Worm (Caenorhabditis elegans) whole organism, late embryonic: ENCODE results near the gene aexr-3.
A peak's percentile ranks its signal among the peaks of the same experiment; 100 is the strongest.

ENCODE experiments used
- C08G9.2 ChIP-seq: sonication (generic microtip); optimal IDR thresholded peaks from 2 replicates; lab custom pipeline; 2016; ENCODE audit warnings: mild to moderate bottlenecking, missing genetic modification characterization, moderate library complexity, missing compliant biosample characterization
- F13H6.1 ChIP-seq: sonication (generic microtip); optimal IDR thresholded peaks from 2 replicates; lab custom pipeline; 2016; ENCODE audit warnings: missing genetic modification characterization, missing compliant biosample characterization
- K02D7.2 ChIP-seq: sonication (generic microtip); optimal IDR thresholded peaks from 2 replicates; lab custom pipeline; 2017; ENCODE audit warnings: mild to moderate bottlenecking, missing genetic modification characterization, missing compliant biosample characterization
- K09A11.1 ChIP-seq: sonication (generic microtip); optimal IDR thresholded peaks from 2 replicates; lab custom pipeline; 2017; ENCODE audit warnings: antibody characterized with exemption, mild to moderate bottlenecking, missing genetic modification characterization, missing compliant biosample characterization; ENCODE audit not compliant: insufficient read depth
- Y22D7AL.16 ChIP-seq: sonication (generic microtip); optimal IDR thresholded peaks from 2 replicates; lab custom pipeline; 2016; ENCODE audit warnings: missing genetic modification characterization, missing compliant biosample characterization
- ahr-1 ChIP-seq: sonication (generic microtip); optimal IDR thresholded peaks from 2 replicates; lab custom pipeline; 2016; ENCODE audit warnings: missing genetic modification characterization, missing compliant biosample characterization
- ama-1 ChIP-seq: fragments of 150-350 bp; optimal IDR thresholded peaks from 2 replicates; lab custom pipeline; 2014
- ceh-14 ChIP-seq: sonication (generic microtip); optimal IDR thresholded peaks from 2 replicates; lab custom pipeline; 2016; ENCODE audit warnings: missing genotype, missing genetic modification characterization, missing compliant biosample characterization
- ceh-19 ChIP-seq: fragments of 200-800 bp; sonication (Bioruptor generic); optimal IDR thresholded peaks from 2 replicates; lab custom pipeline; 2018; ENCODE audit warnings: mild to moderate bottlenecking, missing genetic modification characterization, missing compliant biosample characterization
- ceh-2 ChIP-seq: sonication (generic microtip); optimal IDR thresholded peaks from 2 replicates; lab custom pipeline; 2016; ENCODE audit warnings: missing genotype, missing genetic modification characterization, missing compliant biosample characterization
- ceh-22 ChIP-seq: sonication (generic microtip); optimal IDR thresholded peaks from 2 replicates; lab custom pipeline; 2017; ENCODE audit warnings: missing biosample characterization, missing genetic modification characterization
- ceh-24 ChIP-seq: sonication (generic microtip); optimal IDR thresholded peaks from 2 replicates; lab custom pipeline; 2016; ENCODE audit warnings: mild to moderate bottlenecking, missing genetic modification characterization, missing compliant biosample characterization
- ceh-30 ChIP-seq: fragments of 150-350 bp; optimal IDR thresholded peaks from 2 replicates; lab custom pipeline; 2014; ENCODE audit warnings: missing biosample characterization, missing genetic modification characterization
- ceh-9 ChIP-seq: sonication (generic microtip); optimal IDR thresholded peaks from 2 replicates; lab custom pipeline; 2016; ENCODE audit warnings: mild to moderate bottlenecking, missing genetic modification characterization, inconsistent platforms, missing compliant biosample characterization
- che-1 ChIP-seq: sonication (generic microtip); optimal IDR thresholded peaks from 2 replicates; lab custom pipeline; 2016; ENCODE audit warnings: mild to moderate bottlenecking, missing genetic modification characterization, missing compliant biosample characterization
- dmd-4 ChIP-seq: sonication (generic microtip); optimal IDR thresholded peaks from 2 replicates; lab custom pipeline; 2016; ENCODE audit warnings: borderline replicate concordance, missing genetic modification characterization, missing compliant biosample characterization
- dve-1 ChIP-seq: sonication (generic microtip); optimal IDR thresholded peaks from 2 replicates; lab custom pipeline; 2017; ENCODE audit warnings: antibody characterized with exemption, mild to moderate bottlenecking, missing genetic modification characterization, missing compliant biosample characterization
- elt-2 ChIP-seq: sonication (generic microtip); optimal IDR thresholded peaks from 2 replicates; lab custom pipeline; 2016; ENCODE audit warnings: missing genetic modification reagents, missing genetic modification characterization, missing compliant biosample characterization
- ets-4 ChIP-seq: sonication (generic microtip); optimal IDR thresholded peaks from 2 replicates; lab custom pipeline; 2016; ENCODE audit warnings: missing genetic modification characterization, missing compliant biosample characterization
- eyg-1 ChIP-seq: sonication (generic microtip); optimal IDR thresholded peaks from 2 replicates; lab custom pipeline; 2016; ENCODE audit warnings: missing genotype, missing genetic modification characterization, missing compliant biosample characterization
- fax-1 ChIP-seq: sonication (generic microtip); optimal IDR thresholded peaks from 2 replicates; lab custom pipeline; 2016; ENCODE audit warnings: missing genotype, missing genetic modification characterization, missing compliant biosample characterization
- fkh-10 ChIP-seq: fragments of 150-350 bp; optimal IDR thresholded peaks from 2 replicates; lab custom pipeline; 2014; ENCODE audit warnings: missing biosample characterization, missing genetic modification reagents, missing genetic modification characterization
- gmeb-2 ChIP-seq: sonication (generic microtip); optimal IDR thresholded peaks from 2 replicates; lab custom pipeline; 2016; ENCODE audit warnings: missing genetic modification characterization, inconsistent platforms, missing compliant biosample characterization
- hlh-13 ChIP-seq: fragments of 200-800 bp; sonication (Bioruptor generic); optimal IDR thresholded peaks from 2 replicates; lab custom pipeline; 2018; ENCODE audit warnings: mild to moderate bottlenecking, missing genetic modification characterization, missing compliant biosample characterization
- hlh-15 ChIP-seq: sonication (generic microtip); optimal IDR thresholded peaks from 2 replicates; lab custom pipeline; 2016; ENCODE audit warnings: missing genetic modification characterization, missing compliant biosample characterization
- hlh-8 ChIP-seq: sonication (generic microtip); optimal IDR thresholded peaks from 2 replicates; lab custom pipeline; 2016; ENCODE audit warnings: missing genotype, missing genetic modification characterization, missing compliant biosample characterization
- madf-2 ChIP-seq: sonication (generic microtip); optimal IDR thresholded peaks from 2 replicates; lab custom pipeline; 2017; ENCODE audit warnings: missing genetic modification characterization, missing compliant biosample characterization
- mec-3 ChIP-seq: sonication (generic microtip); optimal IDR thresholded peaks from 2 replicates; lab custom pipeline; 2016; ENCODE audit warnings: borderline replicate concordance, missing genetic modification characterization, missing compliant biosample characterization
- nhr-11 ChIP-seq: fragments of 150-350 bp; optimal IDR thresholded peaks from 2 replicates; lab custom pipeline; 2014; ENCODE audit warnings: missing biosample characterization, missing genetic modification characterization
- nhr-232 ChIP-seq: sonication (generic microtip); optimal IDR thresholded peaks from 2 replicates; lab custom pipeline; 2016; ENCODE audit warnings: missing genetic modification characterization, missing compliant biosample characterization
- npax-4 ChIP-seq: sonication (generic microtip); optimal IDR thresholded peaks from 2 replicates; lab custom pipeline; 2016; ENCODE audit warnings: missing genetic modification characterization, missing compliant biosample characterization
- odd-2 ChIP-seq: sonication (generic microtip); optimal IDR thresholded peaks from 2 replicates; lab custom pipeline; 2017; ENCODE audit warnings: antibody characterized with exemption, mild to moderate bottlenecking, missing genetic modification characterization, missing compliant biosample characterization
- pag-3 ChIP-seq: sonication (generic microtip); optimal IDR thresholded peaks from 2 replicates; lab custom pipeline; 2016; ENCODE audit warnings: missing compliant biosample characterization, missing genetic modification characterization, borderline replicate concordance
- pax-1 ChIP-seq: fragments of 150-350 bp; optimal IDR thresholded peaks from 2 replicates; lab custom pipeline; 2014; ENCODE audit warnings: missing biosample characterization, missing genetic modification characterization
- pqm-1 ChIP-seq: sonication (generic microtip); optimal IDR thresholded peaks from 2 replicates; lab custom pipeline; 2016; ENCODE audit warnings: missing genetic modification characterization, missing compliant biosample characterization
- ref-2 ChIP-seq: sonication (generic microtip); optimal IDR thresholded peaks from 2 replicates; lab custom pipeline; 2016; ENCODE audit warnings: missing genetic modification characterization, missing compliant biosample characterization
- sox-2 ChIP-seq: fragments of 200-800 bp; sonication (Bioruptor generic); IDR thresholded peaks from 2 replicates; pipeline ENCODE4 v1.3.6; 2022; ENCODE audit warnings: missing genetic modification reagents, missing genetic modification characterization, missing compliant biosample characterization
- sox-4 ChIP-seq: sonication (generic microtip); optimal IDR thresholded peaks from 2 replicates; lab custom pipeline; 2017; ENCODE audit warnings: mild to moderate bottlenecking, missing genetic modification characterization, inconsistent platforms, missing compliant biosample characterization
- tbx-2 ChIP-seq: sonication (generic microtip); optimal IDR thresholded peaks from 2 replicates; lab custom pipeline; 2016; ENCODE audit warnings: missing genetic modification characterization, missing compliant biosample characterization
- tbx-7 ChIP-seq: sonication (generic microtip); optimal IDR thresholded peaks from 2 replicates; lab custom pipeline; 2016; ENCODE audit warnings: missing genotype, missing genetic modification characterization, missing compliant biosample characterization
- ttx-3 ChIP-seq: sonication (generic microtip); optimal IDR thresholded peaks from 2 replicates; lab custom pipeline; 2016; ENCODE audit warnings: missing genetic modification reagents, missing genetic modification characterization, missing compliant biosample characterization
- unc-3 ChIP-seq, 2 experiments: fragments of 200-800 bp in 1 of 2; sonication (Bioruptor generic) in 1 of 2; sonication (generic microtip) in 1 of 2; conservative IDR thresholded peaks in 1 of 2; optimal IDR thresholded peaks in 1 of 2; 2 replicates each; pipeline versions ENCODE4 v1.3.6 to Lab custom; 2016 to 2022; ENCODE audit warnings: missing compliant biosample characterization in 2 of 2, missing genetic modification characterization in 2 of 2, missing genetic modification reagents in 1 of 2
- unc-55 ChIP-seq: sonication (generic microtip); optimal IDR thresholded peaks from 2 replicates; lab custom pipeline; 2017; ENCODE audit warnings: missing biosample characterization, missing genetic modification reagents, missing genetic modification characterization
- zip-5 ChIP-seq: sonication (generic microtip); optimal IDR thresholded peaks from 2 replicates; lab custom pipeline; 2016; ENCODE audit warnings: missing genetic modification characterization, missing compliant biosample characterization

aexr-3 gene

DNA sequence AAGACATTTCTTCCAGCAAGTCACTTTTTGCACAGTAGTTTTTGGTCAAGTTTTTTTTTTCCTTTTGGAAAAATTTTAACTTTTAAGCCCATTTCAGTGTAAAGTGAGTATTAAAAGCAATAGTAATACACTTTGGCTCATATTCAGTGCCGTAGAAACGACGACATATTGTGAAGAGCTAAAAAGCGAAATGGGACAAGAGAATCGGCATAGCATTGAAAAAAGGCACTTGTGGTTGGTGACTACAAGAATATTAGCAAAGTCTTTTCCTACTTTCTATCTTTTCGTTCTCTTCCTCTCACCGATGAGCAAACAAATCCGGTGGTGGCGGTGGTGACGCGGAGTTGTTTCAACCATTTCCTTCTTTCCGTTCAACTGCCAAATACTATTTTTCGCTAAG, 30.1 kb downstream of the aexr-3 start, which contains the start of gene acs-22:
Gene acs-22 (plus strand): TSS at position 301 of the 400 bp plus-strand sequence.
- TF ChIP-seq pqm-1 (tag; lab: Kevin White, UChicago) (no peak), nhr-232 (tag; lab: Kevin White, UChicago) (no peak), ceh-9 (tag; lab: Kevin White, UChicago) (no peak), K02D7.2 (tag; lab: Kevin White, UChicago) (no peak)

DNA sequence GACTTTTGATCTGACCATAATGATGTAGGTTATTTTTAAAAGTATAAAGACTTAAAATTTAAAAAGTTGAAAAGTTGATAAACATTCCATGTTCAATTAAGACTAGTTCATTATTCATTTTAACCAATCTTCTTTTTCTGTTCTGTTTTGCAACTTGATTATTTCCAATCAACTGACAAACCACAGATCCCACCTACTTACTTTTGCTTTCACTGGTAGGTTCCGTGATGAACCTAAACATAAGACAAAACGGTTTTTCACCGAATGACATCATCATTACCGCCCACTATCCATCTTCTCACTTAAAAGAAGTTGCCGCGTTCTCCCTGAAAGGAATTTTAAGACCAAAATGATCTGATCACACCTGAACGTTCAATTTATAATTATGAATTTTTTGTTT, 31.3 kb downstream of the aexr-3 start:
- no peak for TF ChIP-seq ceh-19 (GFP tag; lab: Kevin White, UChicago)
- TF ChIP-seq tbx-2 (tag; lab: Kevin White, UChicago), result no peak
- TF ChIP-seq ceh-24 (tag; lab: Kevin White, UChicago), result no peak
- TF ChIP-seq ceh-2, result no peak
- no peak for TF ChIP-seq ref-2 (tag; lab: Kevin White, UChicago)
- TF ChIP-seq mec-3 (tag; lab: Kevin White, UChicago), result no peak
- no peak for TF ChIP-seq K09A11.1 (tag; lab: Kevin White, UChicago)
- no peak for TF ChIP-seq unc-3 (GFP tag; conservative IDR thresholded peaks at IDR 0.05; lab: Robert Waterston, UW)
- TF ChIP-seq unc-3 (tag; optimal IDR thresholded peaks at IDR 0.05; lab: Kevin White, UChicago), result no peak
- TF ChIP-seq eyg-1 (tag; lab: Kevin White, UChicago), result no peak
- TF ChIP-seq ama-1, result no peak
- no peak for TF ChIP-seq fkh-10 (GFP tag; lab: Kevin White, UChicago)
- no peak for TF ChIP-seq hlh-13
- TF ChIP-seq zip-5 (tag; lab: Kevin White, UChicago), result no peak
- no peak for TF ChIP-seq ceh-9 (tag; lab: Kevin White, UChicago)

DNA sequence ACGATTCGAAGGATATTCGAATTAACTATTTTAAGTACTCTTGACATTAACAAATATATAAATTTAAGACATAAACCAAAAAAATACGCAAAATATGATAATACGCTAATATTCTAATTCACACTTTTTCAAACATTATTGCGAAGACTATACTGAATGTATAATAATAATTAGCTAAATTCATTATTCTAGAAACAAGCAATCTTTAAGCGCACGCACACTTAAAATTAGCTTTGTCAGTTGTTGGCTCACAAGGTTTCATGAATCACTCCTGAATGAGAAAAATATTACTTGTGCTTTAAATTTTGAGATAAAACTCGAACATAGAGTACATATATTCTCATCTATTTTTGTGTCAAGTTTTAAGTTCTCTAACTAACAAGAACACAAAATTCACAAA, 34.1 kb downstream of the aexr-3 start:
- TF ChIP-seq tbx-2 (tag; lab: Kevin White, UChicago) (no peak), ceh-30 (no peak), nhr-11 (tag; lab: Kevin White, UChicago) (no peak), gmeb-2 (no peak), C08G9.2 (tag; lab: Kevin White, UChicago) (no peak), ceh-14 (tag; lab: Kevin White, UChicago) (no peak)

DNA sequence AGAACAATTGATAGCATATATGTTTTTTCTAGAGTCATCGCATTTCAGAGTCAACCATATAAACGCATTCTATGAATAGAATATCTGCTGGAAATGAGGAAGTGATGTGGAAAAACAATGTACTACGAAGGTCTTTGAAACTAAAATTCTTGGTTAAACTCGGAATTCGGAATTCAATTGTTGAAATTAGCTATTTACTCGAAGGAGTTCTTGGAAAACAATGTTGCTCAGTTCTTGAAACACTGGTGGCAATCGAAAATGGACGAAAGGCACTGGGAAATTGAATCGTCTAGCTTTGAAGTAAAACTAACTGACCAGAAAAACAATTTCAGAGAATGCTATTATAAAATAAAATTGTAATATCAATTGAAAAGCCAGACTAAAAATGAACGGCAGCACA, 34.6 kb downstream of the aexr-3 start:
- no peak for TF ChIP-seq tbx-7 (tag; lab: Kevin White, UChicago)
- no peak for TF ChIP-seq fax-1 (tag; lab: Kevin White, UChicago)
- no peak for TF ChIP-seq pqm-1 (tag; lab: Kevin White, UChicago)
- no peak for TF ChIP-seq elt-2 (tag; lab: Kevin White, UChicago)
- no peak for TF ChIP-seq hlh-13
- no peak for TF ChIP-seq ama-1

DNA sequence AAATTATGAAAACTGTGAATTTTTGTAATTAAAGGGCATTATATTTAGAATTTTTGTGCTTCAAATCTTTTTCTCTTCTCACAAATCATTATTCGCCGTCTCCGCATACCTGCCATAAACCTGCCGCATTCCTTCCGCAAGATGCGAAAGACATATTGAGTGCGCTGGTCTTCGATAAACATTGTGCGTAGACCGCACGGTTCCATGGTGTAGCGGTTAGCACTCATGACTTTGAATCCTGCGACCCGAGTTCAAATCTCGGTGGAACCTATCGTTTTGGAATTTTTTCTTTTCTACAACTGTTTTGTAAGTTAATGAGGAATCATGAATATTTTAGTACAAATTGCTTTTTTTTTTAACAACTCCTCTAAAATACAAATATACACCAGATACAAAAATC, 35.5 kb downstream of the aexr-3 start:
- no peak for TF ChIP-seq ref-2 (tag; lab: Kevin White, UChicago)
- no peak for TF ChIP-seq ceh-9 (tag; lab: Kevin White, UChicago)
- TF ChIP-seq tbx-2 (tag; lab: Kevin White, UChicago), result no peak
- no peak for TF ChIP-seq ttx-3 (tag; lab: Kevin White, UChicago)
- TF ChIP-seq pax-1, result no peak
- TF ChIP-seq elt-2 (tag; lab: Kevin White, UChicago), result peak; percentile 38
- TF ChIP-seq hlh-15 (tag; lab: Kevin White, UChicago), result no peak
- peak; percentile 6 for TF ChIP-seq nhr-232 (tag; lab: Kevin White, UChicago)
- TF ChIP-seq ceh-2, result no peak
- TF ChIP-seq ceh-19 (GFP tag; lab: Kevin White, UChicago), result no peak
- no peak for TF ChIP-seq F13H6.1 (tag; lab: Kevin White, UChicago)
- TF ChIP-seq odd-2, result no peak
- no peak for TF ChIP-seq ets-4 (tag; lab: Kevin White, UChicago)
- no peak for TF ChIP-seq ahr-1 (tag; lab: Kevin White, UChicago)
- TF ChIP-seq dve-1, result no peak
- no peak for TF ChIP-seq npax-4 (tag; lab: Kevin White, UChicago)
- no peak for TF ChIP-seq hlh-8
- no peak for TF ChIP-seq madf-2 (tag; lab: Kevin White, UChicago)
- no peak for TF ChIP-seq unc-3 (GFP tag; conservative IDR thresholded peaks at IDR 0.05; lab: Robert Waterston, UW)
- no peak for TF ChIP-seq unc-3 (tag; optimal IDR thresholded peaks at IDR 0.05; lab: Kevin White, UChicago)
- TF ChIP-seq Y22D7AL.16, result peak; percentile 11
- TF ChIP-seq dmd-4 (tag; lab: Kevin White, UChicago), result no peak
- TF ChIP-seq sox-2 (GFP tag; lab: Robert Waterston, UW), result no peak
- TF ChIP-seq che-1, result no peak
- no peak for TF ChIP-seq K02D7.2 (tag; lab: Kevin White, UChicago)
- TF ChIP-seq unc-55 (GFP tag; lab: Kevin White, UChicago), result no peak
- TF ChIP-seq ceh-22 (tag; lab: Kevin White, UChicago), result no peak
- no peak for TF ChIP-seq pag-3 (tag; lab: Kevin White, UChicago)
- TF ChIP-seq sox-4 (tag; lab: Kevin White, UChicago), result no peak
- peak; percentile 4 for TF ChIP-seq gmeb-2
